Worm (Caenorhabditis elegans): Measurements from ENCODE around the gene sra-4.

DNA sequence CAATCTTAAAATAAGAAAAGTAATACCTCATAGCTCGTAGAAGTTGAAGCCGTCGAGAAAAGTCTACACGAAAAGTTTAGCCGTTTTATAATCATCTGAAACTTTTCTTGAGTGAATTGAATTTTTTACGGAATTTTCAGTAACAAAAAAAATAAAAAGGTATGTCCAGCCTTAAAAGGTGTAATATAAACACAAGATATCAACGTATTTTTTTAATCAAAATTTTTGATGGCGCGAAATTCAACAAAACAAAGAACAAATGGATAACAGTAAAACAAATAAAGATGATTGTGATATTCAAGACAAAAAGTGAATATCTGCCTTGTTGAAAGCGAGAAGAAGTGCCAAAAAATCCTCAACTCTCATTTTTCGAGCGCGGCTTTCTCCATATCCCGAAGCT lies 47.0 kb upstream of the sra-4 start, which contains the start of gene eral-1:
- TF ChIP-seq nhr-237 (tag; optimal IDR thresholded peaks at IDR 0.05) (no peak), ztf-11 (tag; optimal IDR thresholded peaks at IDR 0.05) (no peak), sptf-1 (tag; optimal IDR thresholded peaks at IDR 0.05) (no peak), elt-1 (tag; optimal IDR thresholded peaks at IDR 0.05; ENCODE audit: borderline replicate concordance, insufficient read depth) (no peak), unc-62 (GFP tag; optimal IDR thresholded peaks at IDR 0.05) (no peak), mab-5 (tag; optimal IDR thresholded peaks at IDR 0.05) (no peak), pha-4 (tag; optimal IDR thresholded peaks at IDR 0.05) (no peak), bed-3 (GFP tag; optimal IDR thresholded peaks at IDR 0.05) (no peak), flh-1 (GFP tag; optimal IDR thresholded peaks at IDR 0.05) (no peak), snpc-4 (tag; optimal IDR thresholded peaks at IDR 0.05) (no peak)

Measured in whole organism, mixed stage, embryonic.